Fruit fly (Drosophila melanogaster) whole organism, embryonic: ENCODE measurements around the gene CG14893.

ENCODE experiments used
- Antp ChIP-seq: fragments of 200-800 bp; sonication (Bioruptor generic); optimal IDR thresholded peaks from 3 replicates; lab custom pipeline; 2016; ENCODE audit warnings: missing biosample characterization, missing genetic modification characterization
- CG10267 ChIP-seq: fragments of 200-800 bp; sonication (Bioruptor generic); optimal IDR thresholded peaks from 2 replicates; lab custom pipeline; 2018; ENCODE audit warnings: missing biosample characterization, mild to moderate bottlenecking, missing genetic modification characterization, moderate library complexity
- CG10431 ChIP-seq: fragments of 200-800 bp; sonication (Bioruptor generic); optimal IDR thresholded peaks from 3 replicates; lab custom pipeline; 2018; ENCODE audit warnings: missing biosample characterization, mild to moderate bottlenecking, missing genetic modification characterization
- CG14860 ChIP-seq: fragments of 200-800 bp; sonication (Bioruptor generic); IDR thresholded peaks from 3 replicates; pipeline ENCODE4 v1.3.6; 2022; ENCODE audit warnings: missing biosample characterization, missing genetic modification characterization; ENCODE audit not compliant: partially characterized antibody
- CG16815 ChIP-seq: fragments of 200-800 bp; sonication (Bioruptor generic); optimal IDR thresholded peaks from 3 replicates; lab custom pipeline; 2017; ENCODE audit warnings: missing biosample characterization, mild to moderate bottlenecking, missing genetic modification characterization
- CG17328 ChIP-seq: fragments of 200-800 bp; sonication (Bioruptor generic); IDR thresholded peaks from 2 replicates; pipeline ENCODE4 v1.3.6; 2022; ENCODE audit warnings: missing biosample characterization, missing genetic modification characterization
- CG2129 ChIP-seq: fragments of 200-800 bp; sonication (Bioruptor generic); IDR thresholded peaks from 2 replicates; pipeline ENCODE4 v1.3.6; 2022; ENCODE audit warnings: missing biosample characterization, missing genetic modification characterization; ENCODE audit not compliant: partially characterized antibody
- CG31224 ChIP-seq: fragments of 200-800 bp; sonication (Bioruptor generic); IDR thresholded peaks from 2 replicates; pipeline ENCODE4 v1.3.6; 2022; ENCODE audit warnings: missing biosample characterization, missing genetic modification characterization
- CG31388 ChIP-seq: fragments of 200-800 bp; sonication (Bioruptor generic); optimal IDR thresholded peaks from 2 replicates; lab custom pipeline; 2016; ENCODE audit warnings: missing biosample characterization, missing genetic modification characterization
- CG3726 ChIP-seq: fragments of 200-800 bp; sonication (Bioruptor generic); IDR thresholded peaks from 3 replicates; pipeline ENCODE4, ENCODE4 v1.3.6; 2022; ENCODE audit warnings: missing biosample characterization, missing genetic modification characterization
- CG4707 ChIP-seq: fragments of 200-800 bp; sonication (Bioruptor generic); optimal IDR thresholded peaks from 2 replicates; lab custom pipeline; 2018; ENCODE audit warnings: missing biosample characterization, mild to moderate bottlenecking, missing genetic modification characterization, moderate library complexity
- CG4854 ChIP-seq: fragments of 200-800 bp; sonication (Bioruptor generic); optimal IDR thresholded peaks from 2 replicates; lab custom pipeline; 2016; ENCODE audit warnings: missing biosample characterization, missing genetic modification characterization, inconsistent platforms
- CG8089 ChIP-seq: fragments of 200-800 bp; sonication (Bioruptor generic); optimal IDR thresholded peaks from 3 replicates; lab custom pipeline; 2016; ENCODE audit warnings: missing biosample characterization, missing genetic modification characterization
- CG8765 ChIP-seq: fragments of 200-800 bp; sonication (Bioruptor generic); IDR thresholded peaks from 2 replicates; pipeline ENCODE4 v1.3.6; 2022; ENCODE audit warnings: missing biosample characterization, missing genetic modification characterization
- CoRest ChIP-seq: fragments of 200-800 bp; sonication (Bioruptor generic); optimal IDR thresholded peaks from 3 replicates; lab custom pipeline; 2018; ENCODE audit warnings: missing biosample characterization, mild to moderate bottlenecking, missing genetic modification characterization, moderate library complexity
- Dref ChIP-seq: fragments of 200-800 bp; sonication (Bioruptor generic); IDR thresholded peaks from 2 replicates; pipeline ENCODE4 v1.3.6; 2022; ENCODE audit warnings: missing biosample characterization, missing genetic modification characterization
- Fer3 ChIP-seq: fragments of 200-800 bp; sonication (Bioruptor generic); optimal IDR thresholded peaks from 2 replicates; lab custom pipeline; 2018; ENCODE audit warnings: missing biosample characterization, mild to moderate bottlenecking, missing genetic modification characterization, moderate library complexity
- H2.0 ChIP-seq: fragments of 200-800 bp; sonication (Bioruptor generic); IDR thresholded peaks from 2 replicates; pipeline ENCODE4 v1.3.6; 2022; ENCODE audit warnings: missing biosample characterization, missing genetic modification characterization
- Hand ChIP-seq: fragments of 200-800 bp; sonication (Bioruptor generic); optimal IDR thresholded peaks from 2 replicates; lab custom pipeline; 2017; ENCODE audit warnings: mild to moderate bottlenecking, missing biosample characterization, missing genetic modification reagents, missing genetic modification characterization
- Hr3 ChIP-seq: fragments of 200-800 bp; sonication (Bioruptor generic); optimal IDR thresholded peaks from 3 replicates; lab custom pipeline; 2016; ENCODE audit warnings: missing biosample characterization, missing genetic modification characterization
- Jarid2 ChIP-seq: fragments of 200-800 bp; sonication (Bioruptor generic); optimal IDR thresholded peaks from 3 replicates; lab custom pipeline; 2017; ENCODE audit warnings: mild to moderate bottlenecking, missing biosample characterization, missing genetic modification reagents, missing genetic modification characterization
- Lpt ChIP-seq: fragments of >200 bp; optimal IDR thresholded peaks from 2 replicates; lab custom pipeline; 2018; ENCODE audit warnings: missing biosample characterization, missing genetic modification characterization
- Mrtf ChIP-seq: fragments of 200-800 bp; sonication (Bioruptor generic); IDR thresholded peaks from 3 replicates; pipeline ENCODE4 v1.3.6; 2022; ENCODE audit warnings: missing biosample characterization, missing genetic modification characterization
- NFAT ChIP-seq: fragments of 200-800 bp; sonication (Bioruptor generic); IDR thresholded peaks from 2 replicates; pipeline ENCODE4 v1.3.6; 2022; ENCODE audit warnings: missing biosample characterization, missing genetic modification characterization
- NfI ChIP-seq: fragments of 200-800 bp; sonication (Bioruptor generic); optimal IDR thresholded peaks from 3 replicates; lab custom pipeline; 2018; ENCODE audit warnings: missing biosample characterization, mild to moderate bottlenecking, missing genetic modification characterization, moderate library complexity
- Pdp1 ChIP-seq, 2 experiments: fragments of 200-800 bp; sonication (Bioruptor generic); optimal IDR thresholded peaks; 3 replicates each; lab custom pipeline; 2016; ENCODE audit warnings: missing biosample characterization in 2 of 2, missing genetic modification characterization in 2 of 2, mild to moderate bottlenecking in 1 of 2, moderate library complexity in 1 of 2
- Ssrp ChIP-seq: fragments of 200-800 bp; sonication (Bioruptor generic); optimal IDR thresholded peaks from 2 replicates; lab custom pipeline; 2018; ENCODE audit warnings: missing biosample characterization, mild to moderate bottlenecking, missing genetic modification characterization, moderate library complexity
- Stat92E ChIP-seq, 3 experiments: fragments of >200 bp in 2 of 3; fragments of 200-800 bp in 1 of 3; sonication (Bioruptor generic) in 1 of 3; optimal IDR thresholded peaks; 2 replicates each; lab custom pipeline; 2017 to 2019; ENCODE audit warnings: missing biosample characterization in 3 of 3, missing genetic modification characterization in 3 of 3, mild to moderate bottlenecking in 1 of 3, moderate library complexity in 1 of 3
- az2 ChIP-seq: fragments of 200-800 bp; sonication (Bioruptor generic); optimal IDR thresholded peaks from 3 replicates; lab custom pipeline; 2016; ENCODE audit warnings: missing biosample characterization, missing genetic modification characterization
- bbx ChIP-seq: fragments of 200-800 bp; sonication (Bioruptor generic); IDR thresholded peaks from 2 replicates; pipeline ENCODE4 v1.3.6; 2022; ENCODE audit warnings: missing biosample characterization, missing genetic modification characterization; ENCODE audit not compliant: partially characterized antibody
- cato ChIP-seq: fragments of 200-800 bp; sonication (Bioruptor generic); optimal IDR thresholded peaks from 2 replicates; lab custom pipeline; 2016; ENCODE audit warnings: missing biosample characterization, missing genetic modification characterization, borderline replicate concordance
- en ChIP-seq: fragments of 200-800 bp; sonication (Bioruptor generic); optimal IDR thresholded peaks from 2 replicates; lab custom pipeline; 2016; ENCODE audit warnings: missing biosample characterization, missing genetic modification characterization
- fd96Cb ChIP-seq: fragments of 200-800 bp; sonication (Bioruptor generic); optimal IDR thresholded peaks from 2 replicates; lab custom pipeline; 2018; ENCODE audit warnings: missing biosample characterization, mild to moderate bottlenecking, missing genetic modification characterization, moderate library complexity
- grau ChIP-seq: fragments of 200-800 bp; optimal IDR thresholded peaks from 3 replicates; lab custom pipeline; 2019; ENCODE audit warnings: missing biosample characterization, mild to moderate bottlenecking, missing genetic modification characterization, moderate library complexity
- ham ChIP-seq: fragments of 200-800 bp; sonication (Bioruptor generic); IDR thresholded peaks from 2 replicates; pipeline ENCODE4 v1.3.6; 2022; ENCODE audit warnings: missing biosample characterization, missing genetic modification characterization
- kay ChIP-seq: fragments of 200-800 bp; sonication (Bioruptor generic); optimal IDR thresholded peaks from 2 replicates; lab custom pipeline; 2016; ENCODE audit warnings: missing biosample characterization, missing genetic modification characterization
- lilli ChIP-seq: fragments of 200-800 bp; sonication (Bioruptor generic); optimal IDR thresholded peaks from 3 replicates; lab custom pipeline; 2016; ENCODE audit warnings: missing biosample characterization, missing genetic modification characterization
- mld ChIP-seq: fragments of 200-800 bp; sonication (Bioruptor generic); IDR thresholded peaks from 3 replicates; pipeline ENCODE4 v1.3.6; 2022; ENCODE audit warnings: missing biosample characterization, missing genetic modification characterization; ENCODE audit not compliant: partially characterized antibody
- nau ChIP-seq: fragments of 200-800 bp; sonication (Bioruptor generic); optimal IDR thresholded peaks from 3 replicates; lab custom pipeline; 2017; ENCODE audit warnings: missing biosample characterization, mild to moderate bottlenecking, missing genetic modification characterization, missing genetic modification reagents
- sc ChIP-seq, 3 experiments: fragments of >200 bp in 2 of 3; fragments of 200-800 bp in 1 of 3; sonication (Bioruptor generic) in 1 of 3; optimal IDR thresholded peaks; 2 replicates in 2 of 3; 3 replicates in 1 of 3; lab custom pipeline; 2017; ENCODE audit warnings: mild to moderate bottlenecking in 1 of 3, missing biosample characterization in 1 of 3, missing genetic modification characterization in 1 of 3, missing genetic modification reagents in 1 of 3
- seq ChIP-seq: fragments of 200-800 bp; sonication (Bioruptor generic); IDR thresholded peaks from 2 replicates; pipeline ENCODE4 v1.3.6; 2022; ENCODE audit warnings: missing biosample characterization, missing genetic modification characterization
- ssp ChIP-seq: fragments of 200-800 bp; sonication (Bioruptor generic); IDR thresholded peaks from 2 replicates; pipeline ENCODE4 v1.3.6; 2022; ENCODE audit warnings: missing biosample characterization, missing genetic modification characterization
- stc ChIP-seq: fragments of 200-800 bp; sonication (Bioruptor generic); IDR thresholded peaks from 2 replicates; pipeline ENCODE4 v1.3.6; 2022; ENCODE audit warnings: missing biosample characterization, missing genetic modification characterization
- tll ChIP-seq, 2 experiments: fragments of 200-800 bp in 1 of 2; fragments of >200 bp in 1 of 2; sonication (Bioruptor generic) in 1 of 2; optimal IDR thresholded peaks; 2 replicates each; lab custom pipeline; 2017 to 2019; ENCODE audit warnings: missing biosample characterization in 2 of 2, missing genetic modification characterization in 2 of 2, mild to moderate bottlenecking in 1 of 2, moderate library complexity in 1 of 2
- trh ChIP-seq: fragments of 200-800 bp; sonication (Bioruptor generic); optimal IDR thresholded peaks from 2 replicates; lab custom pipeline; 2016; ENCODE audit warnings: missing biosample characterization, missing genetic modification characterization
- usp ChIP-seq: fragments of >200 bp; optimal IDR thresholded peaks from 2 replicates; lab custom pipeline; 2017; ENCODE audit warnings: missing biosample characterization, missing genetic modification characterization
- wdn ChIP-seq: fragments of 200-800 bp; sonication (Bioruptor generic); IDR thresholded peaks from 2 replicates; pipeline ENCODE4 v1.3.6; 2022; ENCODE audit warnings: missing biosample characterization, missing genetic modification characterization

The CG14893 gene

dm6 chr3R:16655494-16656493, 35.2 kb downstream of the CG14893 start, which contains the start of gene modSP (continued):
- TF ChIP-seq usp (no peak), CG10267 (tag; lab: Kevin White, UChicago) (peak; percentile 35), CoRest (tag; lab: Kevin White, UChicago) (peak; percentile 59), seq (GFP tag; lab: Robert Waterston, UW) (no peak), CG8089 (GFP tag; lab: Kevin White, UChicago) (no peak), Jarid2 (GFP tag; lab: Kevin White, UChicago) (peak; percentile 61), Pdp1 (GFP tag; optimal IDR thresholded peaks at IDR 0.05; lab: Kevin White, UChicago) (peak in 1 of 2 experiments; percentile 77), fd96Cb (tag; lab: Kevin White, UChicago) (peak; percentile 24), stc (GFP tag; lab: Robert Waterston, UW) (peak; percentile 20; the same call in 1 of the 2 replicates), ham (GFP tag; lab: Robert Waterston, UW) (no peak), tll (GFP tag; optimal IDR thresholded peaks at IDR 0.05; lab: Kevin White, UChicago) (no peak), mld (GFP tag; lab: Robert Waterston, UW) (peak; percentile 81; the same call in 2 of the 3 replicates), CG10431 (GFP tag; lab: Kevin White, UChicago) (no peak), CG4707 (GFP tag; lab: Kevin White, UChicago) (no peak), Antp (peak; percentile 48), CG2129 (GFP tag; lab: Robert Waterston, UW) (no peak), CG14860 (GFP tag; lab: Robert Waterston, UW) (peak; percentile 81), NFAT (GFP tag; lab: Robert Waterston, UW) (0 out of 2 replicates have a peak, but pooled peaks have one; percentile 32), Dref (GFP tag; lab: Robert Waterston, UW) (peak; percentile 54), H2.0 (GFP tag; lab: Robert Waterston, UW) (no peak), NfI (GFP tag; lab: Kevin White, UChicago) (no peak), Hand (GFP tag; lab: Kevin White, UChicago) (no peak), Mrtf (GFP tag; lab: Robert Waterston, UW) (peak; percentile 37; the same call in 1 of the 3 replicates), nau (no peak), CG16815 (no peak), cato (GFP tag; lab: Kevin White, UChicago) (no peak), CG3726 (no peak), ssp (GFP tag; lab: Robert Waterston, UW) (peak; percentile 64), sc (optimal IDR thresholded peaks at IDR 0.05; lab: Kevin White, UChicago) (no peak), sc (GFP tag; optimal IDR thresholded peaks at IDR 0.05; lab: Kevin White, UChicago) (no peak), trh (GFP tag; lab: Kevin White, UChicago) (no peak), CG31388 (no peak), en (GFP tag; lab: Kevin White, UChicago) (no peak), kay (GFP tag; lab: Kevin White, UChicago) (peak; percentile 33), CG31224 (GFP tag; lab: Robert Waterston, UW) (no peak; the same call in 1 of the 2 replicates), bbx (GFP tag; lab: Robert Waterston, UW) (peak; percentile 83), CG8765 (GFP tag; lab: Robert Waterston, UW) (no peak), lilli (GFP tag; lab: Kevin White, UChicago) (peak; percentile 47), az2 (GFP tag; lab: Kevin White, UChicago) (peak; percentile 35), Fer3 (tag; lab: Kevin White, UChicago) (peak; percentile 6), grau (tag; lab: Kevin White, UChicago) (peak; percentile 20), Hr3 (GFP tag; lab: Kevin White, UChicago) (peak; percentile 38), Lpt (GFP tag; lab: Kevin White, UChicago) (no peak), CG4854 (GFP tag; lab: Kevin White, UChicago) (no peak), Ssrp (tag; lab: Kevin White, UChicago) (no peak), wdn (GFP tag; lab: Robert Waterston, UW) (no peak), CG17328 (0 out of 2 replicates have a peak, but pooled peaks have one; percentile 12), Stat92E (GFP tag; optimal IDR thresholded peaks at IDR 0.05; lab: Kevin White, UChicago) (peak in 1 of 3 experiments; percentile 35)
